Fruit fly (Drosophila melanogaster) whole organism, wandering third instar larva: Measurements from ENCODE around the gene Acsf3.

Experiments used
- Abd-B ChIP-seq: fragments of >200 bp; optimal IDR thresholded peaks from 2 replicates; lab custom pipeline; 2017; ENCODE audit warnings: missing biosample characterization, missing genetic modification characterization
- CG32264 ChIP-seq: fragments of 200-800 bp; sonication (Bioruptor generic); optimal IDR thresholded peaks from 2 replicates; lab custom pipeline; 2016; ENCODE audit warnings: missing biosample characterization, missing genetic modification characterization
- CG9705 ChIP-seq: fragments of 200-800 bp; sonication (Bioruptor generic); optimal IDR thresholded peaks from 2 replicates; lab custom pipeline; 2018; ENCODE audit warnings: missing biosample characterization, mild to moderate bottlenecking, missing genetic modification characterization
- CrebA ChIP-seq: fragments of 200-800 bp; sonication (Bioruptor generic); optimal IDR thresholded peaks from 2 replicates; lab custom pipeline; 2016; ENCODE audit warnings: missing biosample characterization, mild to moderate bottlenecking, missing genetic modification characterization, borderline replicate concordance
- Dfd ChIP-seq: fragments of >200 bp; optimal IDR thresholded peaks from 2 replicates; lab custom pipeline; 2017; ENCODE audit warnings: missing biosample characterization, missing genetic modification characterization
- Dif ChIP-seq: fragments of 200-275, 200-300 bp; sonication (Bioruptor generic); optimal IDR thresholded peaks from 2 replicates; lab custom pipeline; 2018; ENCODE audit warnings: missing biosample characterization, missing genetic modification characterization; ENCODE audit not compliant: partially characterized antibody
- GATAd ChIP-seq: sonication (Bioruptor generic); optimal IDR thresholded peaks from 2 replicates; lab custom pipeline; 2016; ENCODE audit warnings: missing biosample characterization, missing genetic modification characterization
- HLH106 ChIP-seq: fragments of 200-800 bp; optimal IDR thresholded peaks from 3 replicates; lab custom pipeline; 2019; ENCODE audit warnings: missing biosample characterization, mild to moderate bottlenecking, missing genetic modification characterization, moderate library complexity
- Hnf4 ChIP-seq: fragments of 200-800 bp; sonication (Bioruptor generic); optimal IDR thresholded peaks from 2 replicates; lab custom pipeline; 2016; ENCODE audit warnings: missing biosample characterization, mild to moderate bottlenecking, missing genetic modification characterization
- Hr78 ChIP-seq: fragments of >200 bp; optimal IDR thresholded peaks from 2 replicates; lab custom pipeline; 2017; ENCODE audit warnings: missing biosample characterization, missing genetic modification characterization
- Hr83 ChIP-seq: fragments of 200-300 bp; sonication (Bioruptor generic); optimal IDR thresholded peaks from 2 replicates; lab custom pipeline; 2016; ENCODE audit warnings: missing biosample characterization, mild to moderate bottlenecking, missing genetic modification characterization, moderate library complexity; ENCODE audit not compliant: poor library complexity, severe bottlenecking
- Jra ChIP-seq: sonication (Bioruptor generic); optimal IDR thresholded peaks from 2 replicates; lab custom pipeline; 2016; ENCODE audit warnings: missing biosample characterization, missing genetic modification characterization
- Mio ChIP-seq: sonication (Bioruptor generic); optimal IDR thresholded peaks from 2 replicates; lab custom pipeline; 2016; ENCODE audit warnings: missing biosample characterization, missing genetic modification characterization
- Myc ChIP-seq: fragments of >200 bp; optimal IDR thresholded peaks from 2 replicates; lab custom pipeline; 2017
- N ChIP-seq: fragments of >200 bp; optimal IDR thresholded peaks from 2 replicates; lab custom pipeline; 2018; ENCODE audit warnings: missing biosample characterization, missing external identifiers, missing genetic modification characterization
- OdsH ChIP-seq: fragments of 200-800 bp; sonication (Bioruptor generic); optimal IDR thresholded peaks from 2 replicates; lab custom pipeline; 2016; ENCODE audit warnings: missing biosample characterization, mild to moderate bottlenecking, missing genetic modification characterization
- Rel ChIP-seq, 2 experiments: fragments of 200-800 bp; sonication (Bioruptor generic) in 1 of 2; optimal IDR thresholded peaks; 2 replicates in 1 of 2; 3 replicates in 1 of 2; lab custom pipeline; 2016 to 2019; ENCODE audit warnings: mild to moderate bottlenecking in 2 of 2, missing biosample characterization in 2 of 2, missing genetic modification characterization in 2 of 2, moderate library complexity in 1 of 2
- Sp1 ChIP-seq: fragments of 200-800 bp; sonication (Bioruptor generic); optimal IDR thresholded peaks from 3 replicates; lab custom pipeline; 2019; ENCODE audit warnings: missing biosample characterization, mild to moderate bottlenecking, missing genetic modification characterization, moderate library complexity
- Vsx2 ChIP-seq: fragments of 200-300, 225-300 bp; sonication (Bioruptor generic); optimal IDR thresholded peaks from 2 replicates; lab custom pipeline; 2018; ENCODE audit warnings: missing biosample characterization, missing genetic modification characterization; ENCODE audit not compliant: partially characterized antibody
- br ChIP-seq: fragments of 200-800 bp; sonication (Bioruptor generic); optimal IDR thresholded peaks from 2 replicates; lab custom pipeline; 2016; ENCODE audit warnings: missing biosample characterization, missing genetic modification characterization
- brk ChIP-seq: fragments of 200-800 bp; sonication (Bioruptor generic); optimal IDR thresholded peaks from 2 replicates; lab custom pipeline; 2016; ENCODE audit warnings: missing biosample characterization, mild to moderate bottlenecking, missing genetic modification characterization
- dl ChIP-seq, 2 experiments: fragments of 175-275, 200-275 bp in 1 of 2; fragments of 200-275 bp in 1 of 2; sonication (Bioruptor generic); optimal IDR thresholded peaks; lab custom pipeline; 2018; ENCODE audit warnings: mild to moderate bottlenecking in 2 of 2, missing biosample characterization in 2 of 2, missing genetic modification characterization in 2 of 2, moderate library complexity in 2 of 2; ENCODE audit not compliant: partially characterized antibody in 2 of 2, insufficient read depth in 1 of 2
- dmrt93B ChIP-seq: fragments of 200-800 bp; sonication (Bioruptor generic); optimal IDR thresholded peaks from 2 replicates; lab custom pipeline; 2018; ENCODE audit warnings: missing biosample characterization, mild to moderate bottlenecking, missing genetic modification characterization
- dsf ChIP-seq: sonication (Bioruptor generic); optimal IDR thresholded peaks from 2 replicates; lab custom pipeline; 2016; ENCODE audit warnings: missing biosample characterization, missing genetic modification characterization, borderline replicate concordance
- ey ChIP-seq: fragments of 200-800 bp; sonication (Bioruptor generic); optimal IDR thresholded peaks from 2 replicates; lab custom pipeline; 2016; ENCODE audit warnings: missing biosample characterization, missing genetic modification characterization
- foxo ChIP-seq, 2 experiments: fragments of 200-800 bp; sonication (Bioruptor generic); optimal IDR thresholded peaks; 2 replicates in 1 of 2; 3 replicates in 1 of 2; lab custom pipeline; 2016 to 2017; ENCODE audit warnings: missing biosample characterization in 2 of 2, missing genetic modification characterization in 2 of 2
- fru ChIP-seq: fragments of 200-800 bp; sonication (Bioruptor generic); optimal IDR thresholded peaks from 3 replicates; lab custom pipeline; 2016; ENCODE audit warnings: missing biosample characterization, mild to moderate bottlenecking, missing genetic modification characterization
- h ChIP-seq: fragments of 200-800 bp; sonication (Bioruptor generic); optimal IDR thresholded peaks from 3 replicates; lab custom pipeline; 2016; ENCODE audit warnings: missing biosample characterization, mild to moderate bottlenecking, missing genetic modification characterization
- jim ChIP-seq: fragments of 175-275, 200-325 bp; sonication (Bioruptor generic); optimal IDR thresholded peaks from 2 replicates; lab custom pipeline; 2016; ENCODE audit warnings: missing biosample characterization, mild to moderate bottlenecking, missing genetic modification characterization
- lola ChIP-seq: fragments of >200 bp; optimal IDR thresholded peaks from 2 replicates; lab custom pipeline; 2017; ENCODE audit warnings: missing biosample characterization, missing genetic modification characterization
- pan ChIP-seq: fragments of >200 bp; optimal IDR thresholded peaks from 2 replicates; lab custom pipeline; 2017
- psq ChIP-seq: fragments of 200-800 bp; sonication (Bioruptor generic); optimal IDR thresholded peaks from 3 replicates; lab custom pipeline; 2017; ENCODE audit warnings: missing biosample characterization, mild to moderate bottlenecking, missing genetic modification characterization, moderate library complexity
- rgr ChIP-seq: fragments of 200-800 bp; sonication (Bioruptor generic); optimal IDR thresholded peaks from 3 replicates; lab custom pipeline; 2016; ENCODE audit warnings: missing biosample characterization, mild to moderate bottlenecking, missing genetic modification characterization
- sage ChIP-seq: fragments of 200-800 bp; sonication (Bioruptor generic); optimal IDR thresholded peaks from 2 replicates; lab custom pipeline; 2016; ENCODE audit warnings: missing biosample characterization, mild to moderate bottlenecking, missing genetic modification characterization
- sv ChIP-seq: fragments of 200-800 bp; sonication (Bioruptor generic); optimal IDR thresholded peaks from 3 replicates; lab custom pipeline; 2016; ENCODE audit warnings: missing biosample characterization, missing genetic modification characterization
- tai ChIP-seq: sonication (Bioruptor generic); optimal IDR thresholded peaks from 2 replicates; lab custom pipeline; 2016; ENCODE audit warnings: missing biosample characterization, missing genetic modification characterization
- usp ChIP-seq: fragments of >200 bp; optimal IDR thresholded peaks from 2 replicates; lab custom pipeline; 2017; ENCODE audit warnings: missing biosample characterization, missing genetic modification characterization
- woc ChIP-seq: sonication (Bioruptor generic); optimal IDR thresholded peaks from 2 replicates; lab custom pipeline; 2016; ENCODE audit warnings: missing biosample characterization, mild to moderate bottlenecking, missing genetic modification characterization

The Acsf3 gene

dm6 chrX:7306538-7307477, 22.0 kb upstream of the Acsf3 start:
- TF ChIP-seq GATAd (GFP tag; lab: Kevin White, UChicago) (no peak), CrebA (GFP tag; lab: Kevin White, UChicago) (no peak), Myc (lab: Kevin White, UChicago) (no peak), ey (GFP tag; lab: Kevin White, UChicago) (peak; percentile 56), psq (GFP tag; lab: Kevin White, UChicago) (peak; percentile 78), foxo (GFP tag; optimal IDR thresholded peaks at IDR 0.05; lab: Kevin White, UChicago) (peak in 1 of 2 experiments; percentile 72), Hnf4 (GFP tag; lab: Kevin White, UChicago) (peak; percentile 54), dsf (GFP tag; lab: Kevin White, UChicago) (no peak), lola (GFP tag; lab: Kevin White, UChicago) (no peak), CG32264 (GFP tag; lab: Kevin White, UChicago) (peak; percentile 71), Hr83 (GFP tag; lab: Kevin White, UChicago) (no peak), Rel (GFP tag; optimal IDR thresholded peaks at IDR 0.05; lab: Kevin White, UChicago) (peak; percentile 12), Rel (tag; optimal IDR thresholded peaks at IDR 0.05; lab: Kevin White, UChicago) (peak; percentile 27), dl (GFP tag; optimal IDR thresholded peaks at IDR 0.05; lab: Kevin White, UChicago; ENCODE audit: insufficient read depth in 1 of 2, partially characterized antibody in 2 of 2) (peak; percentile 80 to 89), sv (GFP tag; lab: Kevin White, UChicago) (peak; percentile 89), Vsx2 (peak; percentile 27), HLH106 (peak; percentile 93), jim (GFP tag; lab: Kevin White, UChicago) (no peak), dmrt93B (peak; percentile 95), Hr78 (GFP tag; lab: Kevin White, UChicago) (no peak), fru (GFP tag; lab: Kevin White, UChicago) (peak; percentile 77), rgr (GFP tag; lab: Kevin White, UChicago) (peak; percentile 79), brk (GFP tag; lab: Kevin White, UChicago) (no peak), sage (peak; percentile 16), Abd-B (GFP tag; lab: Kevin White, UChicago) (no peak), Mio (no peak), woc (GFP tag; lab: Kevin White, UChicago) (peak; percentile 26), usp (no peak), pan (lab: Kevin White, UChicago) (no peak), Jra (GFP tag; lab: Kevin White, UChicago) (no peak), h (GFP tag; lab: Kevin White, UChicago) (peak; percentile 66), Dif (GFP tag; lab: Kevin White, UChicago) (peak; percentile 74), N (GFP tag; lab: Kevin White, UChicago) (peak; percentile 79), OdsH (GFP tag; lab: Kevin White, UChicago) (peak; percentile 72), tai (GFP tag; lab: Kevin White, UChicago) (no peak), Sp1 (GFP tag; lab: Kevin White, UChicago) (peak; percentile 93), CG9705 (GFP tag; lab: Kevin White, UChicago) (peak; percentile 67), br (peak; percentile 64), Dfd (GFP tag; lab: Kevin White, UChicago) (peak; percentile 59)
